Fruit fly (Drosophila melanogaster): ENCODE measurements around the gene Sec16.

Gene Sec16

dm6 chrX:12546857-12547606 lies 48.8 kb upstream of the Sec16 start (continued):
- peak; percentile 23 for TF ChIP-seq Xbp1 (GFP tag; optimal IDR thresholded peaks at IDR 0.05)
- TF ChIP-seq CG2712 (tag; optimal IDR thresholded peaks at IDR 0.05) = peak; percentile 36
- no peak for TF ChIP-seq Mad (GFP tag; optimal IDR thresholded peaks at IDR 0.05)
- no peak for TF ChIP-seq CG31365 (tag; optimal IDR thresholded peaks at IDR 0.05)
- peak; percentile 12 for TF ChIP-seq CG1602 (GFP tag; optimal IDR thresholded peaks at IDR 0.05)
- TF ChIP-seq unpg (GFP tag; optimal IDR thresholded peaks at IDR 0.05) = peak; percentile 5
- TF ChIP-seq CG6854 (GFP tag; optimal IDR thresholded peaks at IDR 0.05) = no peak
- TF ChIP-seq CG10565 (GFP tag; optimal IDR thresholded peaks at IDR 0.05) = no peak
- TF ChIP-seq CG12219 (GFP tag; optimal IDR thresholded peaks at IDR 0.05) = no peak
- TF ChIP-seq bcd (GFP tag; optimal IDR thresholded peaks at IDR 0.05) = peak; percentile 39
- TF ChIP-seq CG17361 (GFP tag; IDR thresholded peaks at IDR 0.05) = peak; percentile 60; the same call in 2 of the 3 replicates
- TF ChIP-seq CG14014 (GFP tag; IDR thresholded peaks at IDR 0.05) = no peak
- no peak for TF ChIP-seq gsb (GFP tag; IDR thresholded peaks at IDR 0.05)
- TF ChIP-seq prd (optimal IDR thresholded peaks at IDR 0.05) = no peak
- peak; percentile 25; the same call in 2 of the 3 replicates for TF ChIP-seq prd (GFP tag; IDR thresholded peaks at IDR 0.05)
- peak; percentile 49 for TF ChIP-seq CG18599 (GFP tag; optimal IDR thresholded peaks at IDR 0.05)
- TF ChIP-seq CG5953 (GFP tag; IDR thresholded peaks at IDR 0.05) = no peak
- TF ChIP-seq lmd (GFP tag; IDR thresholded peaks at IDR 0.05) = peak; percentile 20
- no peak for TF ChIP-seq zen (tag; optimal IDR thresholded peaks at IDR 0.05)
- peak; percentile 35 for TF ChIP-seq scrt (GFP tag; optimal IDR thresholded peaks at IDR 0.05)
- peak; percentile 41 for TF ChIP-seq Sox102F (GFP tag; optimal IDR thresholded peaks at IDR 0.05)
- TF ChIP-seq CG13424 (tag; optimal IDR thresholded peaks at IDR 0.05) = peak; percentile 26
- TF ChIP-seq lab (GFP tag; optimal IDR thresholded peaks at IDR 0.05) = peak; percentile 57
- TF ChIP-seq twi (tag; optimal IDR thresholded peaks at IDR 0.05) = no peak
- no peak for TF ChIP-seq aop (GFP tag; IDR thresholded peaks at IDR 0.05)
- TF ChIP-seq Fer3 (tag; optimal IDR thresholded peaks at IDR 0.05) = peak; percentile 2
- no peak for TF ChIP-seq CG1792 (GFP tag; optimal IDR thresholded peaks at IDR 0.05)
- TF ChIP-seq HLHmδ (GFP tag; optimal IDR thresholded peaks at IDR 0.05) = peak; percentile 19
- TF ChIP-seq CG42726 (GFP tag; IDR thresholded peaks at IDR 0.05; ENCODE audit: partially characterized antibody) = no peak
- peak; percentile 52 for TF ChIP-seq grau (tag; optimal IDR thresholded peaks at IDR 0.05)
- TF ChIP-seq NC2β (GFP tag; optimal IDR thresholded peaks at IDR 0.05) = no peak
- TF ChIP-seq CkIIα-i1 (GFP tag; IDR thresholded peaks at IDR 0.05) = no peak
- TF ChIP-seq Oli (tag; optimal IDR thresholded peaks at IDR 0.05) = peak; percentile 23
- no peak for TF ChIP-seq CG17385 (GFP tag; optimal IDR thresholded peaks at IDR 0.05)
- TF ChIP-seq Hey (tag; optimal IDR thresholded peaks at IDR 0.05) = peak; percentile 0
- TF ChIP-seq sisA (GFP tag; IDR thresholded peaks at IDR 0.05) = peak; percentile 36; the same call in 1 of the 2 replicates
- TF ChIP-seq CG15696 (tag; optimal IDR thresholded peaks at IDR 0.05) = no peak

- peak; percentile 9 for TF ChIP-seq CG15514 (GFP tag; optimal IDR thresholded peaks at IDR 0.05)
- no peak for TF ChIP-seq CG33557 (GFP tag; optimal IDR thresholded peaks at IDR 0.05)
- no peak for TF ChIP-seq CG13624 (GFP tag; optimal IDR thresholded peaks at IDR 0.05)
- TF ChIP-seq ac (GFP tag; optimal IDR thresholded peaks at IDR 0.05) = no peak
- no peak for TF ChIP-seq CG14965 (GFP tag; optimal IDR thresholded peaks at IDR 0.05; ENCODE audit: borderline replicate concordance)
- TF ChIP-seq dysf (GFP tag; IDR thresholded peaks at IDR 0.05) = peak; percentile 44; the same call in 1 of the 3 replicates
- TF ChIP-seq bbx (GFP tag; IDR thresholded peaks at IDR 0.05; ENCODE audit: partially characterized antibody) = no peak
- peak; percentile 38 for TF ChIP-seq CG7556 (GFP tag; optimal IDR thresholded peaks at IDR 0.05)
- no peak for TF ChIP-seq tx (GFP tag; optimal IDR thresholded peaks at IDR 0.05)
- TF ChIP-seq Ets97D (GFP tag; optimal IDR thresholded peaks at IDR 0.05) = no peak
- no peak for TF ChIP-seq CG12942 (GFP tag; optimal IDR thresholded peaks at IDR 0.05)
- TF ChIP-seq CG10543 (GFP tag; optimal IDR thresholded peaks at IDR 0.05) = peak; percentile 23
- no peak for TF ChIP-seq Hmx (GFP tag; optimal IDR thresholded peaks at IDR 0.05)
- peak; percentile 35 for TF ChIP-seq lmd (GFP tag; IDR thresholded peaks at IDR 0.05)
- peak; percentile 35 for TF ChIP-seq Oli (tag; optimal IDR thresholded peaks at IDR 0.05)
- no peak for TF ChIP-seq CG10462 (GFP tag; optimal IDR thresholded peaks at IDR 0.05)
Measured at dm6 chrX:12547657-12548056, 48.2 kb upstream of the Sec16 start.
